Worm (Caenorhabditis elegans) whole organism, L1 larva: ENCODE data around the gene ugt-24.

ENCODE experiments used
- blmp-1 ChIP-seq: fragments of 150-350 bp; optimal IDR thresholded peaks from 2 replicates; lab custom pipeline; 2014; ENCODE audit warnings: missing biosample characterization, missing genetic modification characterization
- mef-2 ChIP-seq: fragments of 150-350 bp; optimal IDR thresholded peaks from 2 replicates; lab custom pipeline; 2014; ENCODE audit warnings: missing biosample characterization, missing genetic modification characterization
- unc-30 ChIP-seq: sonication (generic microtip); optimal IDR thresholded peaks from 2 replicates; lab custom pipeline; 2017; ENCODE audit warnings: missing biosample characterization, missing genetic modification characterization

Gene ugt-24

ce11 chrIV:6156833-6157232 is 53.7 kb downstream of the ugt-24 start, which contains the start of gene C11D2.4 (continued):
- TF ChIP-seq unc-30 (no peak), blmp-1 (tag; lab: Kevin White, UChicago) (no peak), mef-2 (tag; lab: Kevin White, UChicago) (no peak)
